Worm (Caenorhabditis elegans) whole organism, L3 larva: Measurements from ENCODE around the gene T23F11.4.

ENCODE experiments used
- R02D3.7 ChIP-seq: fragments of 150-350 bp; optimal IDR thresholded peaks from 2 replicates; lab custom pipeline; 2014; ENCODE audit warnings: missing biosample characterization, missing genetic modification characterization
- ZK546.5 ChIP-seq: sonication (generic microtip); optimal IDR thresholded peaks from 2 replicates; lab custom pipeline; 2017; ENCODE audit warnings: missing biosample characterization, missing genetic modification characterization
- aly-2 ChIP-seq: fragments of 150-350 bp; optimal IDR thresholded peaks from 2 replicates; lab custom pipeline; 2014; ENCODE audit warnings: missing biosample characterization, missing genetic modification characterization
- ama-1 ChIP-seq: fragments of 150-350 bp; optimal IDR thresholded peaks from 2 replicates; lab custom pipeline; 2018
- ceh-16 ChIP-seq: sonication (generic microtip); optimal IDR thresholded peaks from 2 replicates; lab custom pipeline; 2017; ENCODE audit warnings: missing biosample characterization, missing genetic modification characterization
- ceh-28 ChIP-seq: fragments of 150-350 bp; optimal IDR thresholded peaks from 2 replicates; lab custom pipeline; 2014; ENCODE audit warnings: missing biosample characterization, missing genetic modification reagents, missing genetic modification characterization
- ceh-82 ChIP-seq: fragments of 150-350 bp; optimal IDR thresholded peaks from 2 replicates; lab custom pipeline; 2014; ENCODE audit warnings: missing biosample characterization, missing genetic modification characterization
- ceh-9 ChIP-seq: sonication (generic microtip); optimal IDR thresholded peaks from 2 replicates; lab custom pipeline; 2018; ENCODE audit warnings: missing biosample characterization, missing genetic modification characterization
- daf-12 ChIP-seq: fragments of 150-350 bp; optimal IDR thresholded peaks from 2 replicates; lab custom pipeline; 2014; ENCODE audit warnings: missing biosample characterization, missing genetic modification reagents, missing genetic modification characterization
- egl-27 ChIP-seq: sonication (generic microtip); optimal IDR thresholded peaks from 4 replicates; lab custom pipeline; 2017; ENCODE audit warnings: missing biosample characterization, missing genetic modification reagents, missing genetic modification characterization
- egl-5 ChIP-seq: fragments of 150-350 bp; optimal IDR thresholded peaks from 2 replicates; lab custom pipeline; 2017; ENCODE audit warnings: missing biosample characterization, missing genetic modification reagents, missing genetic modification characterization, inconsistent platforms
- elt-1 ChIP-seq: fragments of 150-350 bp; optimal IDR thresholded peaks from 2 replicates; lab custom pipeline; 2014; ENCODE audit warnings: missing biosample characterization, missing genetic modification characterization
- elt-2 ChIP-seq: sonication (generic microtip); optimal IDR thresholded peaks from 2 replicates; lab custom pipeline; 2016; ENCODE audit warnings: missing genetic modification reagents, mild to moderate bottlenecking, missing genetic modification characterization, missing compliant biosample characterization
- elt-3 ChIP-seq, 3 experiments: fragments of 150-350 bp in 1 of 3; sonication (generic microtip) in 2 of 3; optimal IDR thresholded peaks; 2 replicates in 2 of 3; 4 replicates in 1 of 3; lab custom pipeline; 2014 to 2017; ENCODE audit warnings: missing biosample characterization in 3 of 3, missing genetic modification characterization in 3 of 3
- eor-1 ChIP-seq, 2 experiments: fragments of 150-350 bp; optimal IDR thresholded peaks; 2 replicates each; lab custom pipeline; 2014 to 2018; ENCODE audit warnings: missing biosample characterization in 2 of 2, missing genetic modification characterization in 2 of 2
- fkh-10 ChIP-seq: sonication (generic microtip); optimal IDR thresholded peaks from 2 replicates; lab custom pipeline; 2017; ENCODE audit warnings: missing biosample characterization, missing genetic modification reagents, missing genetic modification characterization
- fkh-2 ChIP-seq: fragments of 150-350 bp; optimal IDR thresholded peaks from 2 replicates; lab custom pipeline; 2014; ENCODE audit warnings: missing biosample characterization, missing genetic modification reagents, missing genetic modification characterization
- fos-1 ChIP-seq: fragments of 150-350 bp; optimal IDR thresholded peaks from 2 replicates; lab custom pipeline; 2014; ENCODE audit warnings: missing biosample characterization, missing genetic modification characterization
- hmg-11 ChIP-seq: sonication (generic microtip); optimal IDR thresholded peaks from 2 replicates; lab custom pipeline; 2016; ENCODE audit warnings: missing genetic modification characterization, missing compliant biosample characterization
- jun-1 ChIP-seq: fragments of 150-350 bp; optimal IDR thresholded peaks from 2 replicates; lab custom pipeline; 2014; ENCODE audit warnings: missing biosample characterization, missing genetic modification reagents, missing genetic modification characterization
- lin-15B ChIP-seq: fragments of 150-350 bp; optimal IDR thresholded peaks from 2 replicates; lab custom pipeline; 2014; ENCODE audit warnings: missing biosample characterization, missing genetic modification characterization
- lin-39 ChIP-seq: fragments of 150-350 bp; optimal IDR thresholded peaks from 2 replicates; lab custom pipeline; 2018; ENCODE audit warnings: missing biosample characterization, missing genetic modification reagents, missing genetic modification characterization
- lsy-12 ChIP-seq: sonication (generic microtip); optimal IDR thresholded peaks from 2 replicates; lab custom pipeline; 2016; ENCODE audit warnings: mild to moderate bottlenecking, missing genetic modification characterization, missing compliant biosample characterization
- mdl-1 ChIP-seq: fragments of 150-350 bp; optimal IDR thresholded peaks from 2 replicates; lab custom pipeline; 2014; ENCODE audit warnings: missing biosample characterization, missing genetic modification characterization
- mml-1 ChIP-seq: fragments of 150-350 bp; sonication (generic microtip); optimal IDR thresholded peaks from 3 replicates; lab custom pipeline; 2014; ENCODE audit warnings: missing biosample characterization, missing genetic modification characterization
- nfya-1 ChIP-seq: sonication (generic microtip); optimal IDR thresholded peaks from 2 replicates; lab custom pipeline; 2017; ENCODE audit warnings: missing genetic modification characterization, mild to moderate bottlenecking, missing compliant biosample characterization, antibody characterized with exemption, moderate library complexity; ENCODE audit not compliant: insufficient read depth
- nhr-11 ChIP-seq: fragments of 150-350 bp; optimal IDR thresholded peaks from 2 replicates; lab custom pipeline; 2014; ENCODE audit warnings: missing biosample characterization, missing genetic modification characterization
- nhr-12 ChIP-seq: fragments of 150-350 bp; optimal IDR thresholded peaks from 2 replicates; lab custom pipeline; 2014; ENCODE audit warnings: missing biosample characterization, missing genetic modification characterization
- nhr-23 ChIP-seq: fragments of 150-350 bp; optimal IDR thresholded peaks from 2 replicates; lab custom pipeline; 2014; ENCODE audit warnings: missing biosample characterization, missing genetic modification reagents, missing genetic modification characterization
- nhr-237 ChIP-seq: fragments of 150-350 bp; optimal IDR thresholded peaks from 2 replicates; lab custom pipeline; 2014; ENCODE audit warnings: missing biosample characterization, missing genetic modification characterization
- nhr-25 ChIP-seq: sonication (generic microtip); optimal IDR thresholded peaks from 2 replicates; lab custom pipeline; 2017; ENCODE audit warnings: missing biosample characterization, missing genetic modification characterization
- nhr-28 ChIP-seq: fragments of 150-350 bp; optimal IDR thresholded peaks from 2 replicates; lab custom pipeline; 2014; ENCODE audit warnings: missing biosample characterization, missing genetic modification characterization
- nhr-43 ChIP-seq: sonication (generic microtip); optimal IDR thresholded peaks from 2 replicates; lab custom pipeline; 2016; ENCODE audit warnings: mild to moderate bottlenecking, missing genetic modification characterization, missing compliant biosample characterization; ENCODE audit not compliant: poor library complexity, severe bottlenecking
- nhr-67 ChIP-seq: fragments of 150-350 bp; optimal IDR thresholded peaks from 2 replicates; lab custom pipeline; 2014; ENCODE audit warnings: missing biosample characterization, missing genetic modification characterization
- nhr-76 ChIP-seq: fragments of 150-350 bp; sonication (generic microtip); optimal IDR thresholded peaks from 5 replicates; lab custom pipeline; 2014; ENCODE audit warnings: missing biosample characterization, missing genetic modification characterization
- nhr-77 ChIP-seq: fragments of 150-350 bp; optimal IDR thresholded peaks from 2 replicates; lab custom pipeline; 2014; ENCODE audit warnings: missing biosample characterization, missing genetic modification characterization
- pha-4 ChIP-seq: fragments of 150-350 bp; optimal IDR thresholded peaks from 2 replicates; lab custom pipeline; 2014; ENCODE audit warnings: missing biosample characterization, missing genetic modification reagents, missing genetic modification characterization
- pqm-1 ChIP-seq: fragments of 150-350 bp; optimal IDR thresholded peaks from 2 replicates; lab custom pipeline; 2017; ENCODE audit warnings: missing biosample characterization, missing genetic modification characterization, inconsistent platforms
- sea-2 ChIP-seq: fragments of 150-350 bp; sonication (generic microtip); optimal IDR thresholded peaks from 4 replicates; lab custom pipeline; 2014; ENCODE audit warnings: missing biosample characterization, missing genetic modification reagents, missing genetic modification characterization
- skn-1 ChIP-seq: fragments of 150-350 bp; optimal IDR thresholded peaks from 2 replicates; lab custom pipeline; 2014; ENCODE audit warnings: missing biosample characterization, missing genetic modification characterization
- snpc-4 ChIP-seq: fragments of 150-350 bp; optimal IDR thresholded peaks from 2 replicates; lab custom pipeline; 2014; ENCODE audit warnings: missing biosample characterization, missing genetic modification characterization
- tbx-2 ChIP-seq: sonication (generic microtip); optimal IDR thresholded peaks from 2 replicates; lab custom pipeline; 2016; ENCODE audit warnings: mild to moderate bottlenecking, missing genetic modification characterization, missing compliant biosample characterization
- unc-39 ChIP-seq: sonication (generic microtip); optimal IDR thresholded peaks from 4 replicates; lab custom pipeline; 2017; ENCODE audit warnings: missing biosample characterization, missing genetic modification characterization
- unc-62 ChIP-seq: fragments of 150-350 bp; sonication (generic microtip); optimal IDR thresholded peaks from 4 replicates; lab custom pipeline; 2014; ENCODE audit warnings: missing biosample characterization, missing genetic modification reagents, missing genetic modification characterization
- zag-1 ChIP-seq: fragments of 150-350 bp; optimal IDR thresholded peaks from 2 replicates; lab custom pipeline; 2014; ENCODE audit warnings: missing biosample characterization, missing genetic modification characterization
- ztf-11 ChIP-seq: fragments of 150-350 bp; optimal IDR thresholded peaks from 2 replicates; lab custom pipeline; 2014; ENCODE audit warnings: missing biosample characterization, missing genetic modification characterization
- ztf-4 ChIP-seq: fragments of 150-350 bp; optimal IDR thresholded peaks from 2 replicates; lab custom pipeline; 2014; ENCODE audit warnings: missing biosample characterization, missing genetic modification characterization

The T23F11.4 gene

ce11 chrIII:4693695-4694094 is 28.5 kb upstream of the T23F11.4 start, which contains the start of gene T04A8.8:
Gene T04A8.8 (plus strand): TSS chrIII:4693995.
- TF ChIP-seq ceh-16 (tag; lab: Kevin White, UChicago) (no peak), snpc-4 (no peak), nhr-77 (tag; lab: Kevin White, UChicago) (no peak), ceh-9 (tag; lab: Kevin White, UChicago) (no peak), ceh-28 (tag; lab: Kevin White, UChicago) (no peak), tbx-2 (no peak), aly-2 (tag; lab: Kevin White, UChicago) (no peak), lin-39 (tag; lab: Kevin White, UChicago) (no peak), nhr-237 (no peak), nhr-23 (no peak), elt-2 (tag; lab: Kevin White, UChicago) (no peak), pqm-1 (no peak), R02D3.7 (tag; lab: Kevin White, UChicago) (no peak), fkh-2 (tag; lab: Kevin White, UChicago) (no peak), ama-1 (lab: Kevin White, UChicago) (no peak), zag-1 (tag; lab: Kevin White, UChicago) (no peak), unc-39 (tag; lab: Kevin White, UChicago) (no peak)

- no peak for TF ChIP-seq mdl-1 (tag; lab: Kevin White, UChicago)
- no peak for TF ChIP-seq egl-5
- TF ChIP-seq egl-27 = no peak
- TF ChIP-seq ZK546.5 (tag; lab: Kevin White, UChicago) = no peak
- TF ChIP-seq nhr-67 (tag; lab: Kevin White, UChicago) = no peak
- peak; percentile 55 for TF ChIP-seq lin-39 (tag; lab: Kevin White, UChicago)
- peak; percentile 8 for TF ChIP-seq ceh-28 (tag; lab: Kevin White, UChicago)
- TF ChIP-seq fkh-10 (GFP tag; lab: Kevin White, UChicago) = no peak
- TF ChIP-seq ama-1 (lab: Kevin White, UChicago) = peak; percentile 1
- no peak for TF ChIP-seq nhr-11 (tag; lab: Kevin White, UChicago)
- peak; percentile 70 for TF ChIP-seq lin-15B (tag; lab: Kevin White, UChicago)
- TF ChIP-seq elt-2 (tag; lab: Kevin White, UChicago) = peak; percentile 67
- no peak for TF ChIP-seq nhr-12 (tag; lab: Kevin White, UChicago)
- TF ChIP-seq nhr-77 (tag; lab: Kevin White, UChicago) = no peak
- no peak for TF ChIP-seq daf-12 (tag; lab: Kevin White, UChicago)
- TF ChIP-seq nfya-1 (tag; lab: Kevin White, UChicago) = peak; percentile 65
- peak; percentile 74 for TF ChIP-seq hmg-11 (tag; lab: Kevin White, UChicago)
- TF ChIP-seq aly-2 (tag; lab: Kevin White, UChicago) = no peak
- no peak for TF ChIP-seq nhr-76 (tag; lab: Kevin White, UChicago)
- no peak for TF ChIP-seq zag-1 (tag; lab: Kevin White, UChicago)
- peak; percentile 86 for TF ChIP-seq pha-4
- no peak for TF ChIP-seq fkh-2 (tag; lab: Kevin White, UChicago)
- TF ChIP-seq ceh-16 (tag; lab: Kevin White, UChicago) = no peak
- TF ChIP-seq skn-1 (tag; lab: Kevin White, UChicago) = no peak
- TF ChIP-seq nhr-28 (tag; lab: Kevin White, UChicago) = no peak
- no peak for TF ChIP-seq sea-2 (GFP tag; lab: Kevin White, UChicago)
- no peak for TF ChIP-seq nhr-237
- TF ChIP-seq tbx-2 = no peak
- TF ChIP-seq elt-1 (tag; lab: Kevin White, UChicago) = no peak
- no peak for TF ChIP-seq unc-62 (GFP tag; lab: Kevin White, UChicago)
- peak; percentile 6 for TF ChIP-seq nhr-43 (tag; lab: Kevin White, UChicago)
- TF ChIP-seq ceh-82 (tag; lab: Kevin White, UChicago) = no peak
- TF ChIP-seq ceh-9 (tag; lab: Kevin White, UChicago) = no peak
- TF ChIP-seq snpc-4 = peak; percentile 80
- peak; percentile 8 for TF ChIP-seq R02D3.7 (tag; lab: Kevin White, UChicago)
- TF ChIP-seq mml-1 (tag; lab: Kevin White, UChicago) = no peak
- TF ChIP-seq jun-1 (tag; lab: Kevin White, UChicago) = peak; percentile 64
- TF ChIP-seq ztf-11 (tag; lab: Kevin White, UChicago) = no peak
- peak; percentile 54 for TF ChIP-seq nhr-25 (tag; lab: Kevin White, UChicago)
- no peak for TF ChIP-seq lsy-12
- TF ChIP-seq pqm-1 = peak; percentile 12
- no peak for TF ChIP-seq unc-39 (tag; lab: Kevin White, UChicago)
- TF ChIP-seq nhr-23 = peak; percentile 80
- TF ChIP-seq elt-3 (tag; optimal IDR thresholded peaks at IDR 0.05; lab: Kevin White, UChicago) = no peak
- TF ChIP-seq fos-1 (tag; lab: Kevin White, UChicago) = no peak
- TF ChIP-seq ztf-4 (tag; lab: Kevin White, UChicago) = no peak
- no peak for TF ChIP-seq eor-1 (tag; optimal IDR thresholded peaks at IDR 0.05; lab: Kevin White, UChicago)
- TF ChIP-seq, all 47 proteins: peak for 15
Measured at ce11 chrIII:4693281-4693680, 28.1 kb upstream of the T23F11.4 start, which contains the start of gene nifk-1. Gene nifk-1 (minus strand): TSS chrIII:4693307.
